Worm (Caenorhabditis elegans) whole organism, L2 larva: Measurements from ENCODE around the gene F40A3.7.

Source experiments
- aly-2 ChIP-seq: fragments of 150-350 bp; optimal IDR thresholded peaks from 2 replicates; lab custom pipeline; 2014; ENCODE audit warnings: missing biosample characterization, missing genetic modification characterization
- ama-1 ChIP-seq: fragments of 150-350 bp; optimal IDR thresholded peaks from 2 replicates; lab custom pipeline; 2018; ENCODE audit warnings: inconsistent platforms
- ceh-16 ChIP-seq: fragments of 150-350 bp; optimal IDR thresholded peaks from 2 replicates; lab custom pipeline; 2014; ENCODE audit warnings: missing biosample characterization, missing genetic modification characterization
- fos-1 ChIP-seq: fragments of 150-350 bp; optimal IDR thresholded peaks from 2 replicates; lab custom pipeline; 2014; ENCODE audit warnings: missing biosample characterization, missing genetic modification characterization
- lin-13 ChIP-seq: fragments of 150-350 bp; optimal IDR thresholded peaks from 2 replicates; lab custom pipeline; 2014; ENCODE audit warnings: missing biosample characterization, missing genetic modification reagents, missing genetic modification characterization
- lin-39 ChIP-seq: fragments of 150-350 bp; optimal IDR thresholded peaks from 2 replicates; lab custom pipeline; 2014; ENCODE audit warnings: missing biosample characterization, missing genetic modification reagents, missing genetic modification characterization
- skn-1 ChIP-seq: sonication (generic microtip); optimal IDR thresholded peaks from 2 replicates; lab custom pipeline; 2017; ENCODE audit warnings: missing biosample characterization, missing genetic modification characterization

ce11 chrV:7937152-7937551 is 37.5 kb upstream of the F40A3.7 start, which contains the start of gene srsx-3:
- TF ChIP-seq ama-1 (lab: Kevin White, UChicago): no peak
- no peak for TF ChIP-seq ceh-16
- no peak for TF ChIP-seq skn-1
- TF ChIP-seq fos-1: no peak
- TF ChIP-seq lin-39: no peak
- no peak for TF ChIP-seq lin-13
- TF ChIP-seq aly-2 (tag; lab: Kevin White, UChicago): no peak
